Worm (Caenorhabditis elegans): ENCODE measurements around the gene ZK1128.1.

- TF ChIP-seq R02D3.7 (tag; optimal IDR thresholded peaks at IDR 0.05): no peak
- TF ChIP-seq elt-3 (tag; optimal IDR thresholded peaks at IDR 0.05): no peak
- TF ChIP-seq elt-2 (tag; optimal IDR thresholded peaks at IDR 0.05): no peak
- no peak for TF ChIP-seq lin-15B (tag; optimal IDR thresholded peaks at IDR 0.05)
- TF ChIP-seq aly-2 (tag; optimal IDR thresholded peaks at IDR 0.05): no peak
- TF ChIP-seq nhr-11 (tag; optimal IDR thresholded peaks at IDR 0.05): no peak
- TF ChIP-seq nhr-25 (tag; optimal IDR thresholded peaks at IDR 0.05): no peak
Observed at ce11 chrIII:10152495-10152894, 37.9 kb upstream of the ZK1128.1 start, which contains the start of gene nac-3.
